Fruit fly (Drosophila melanogaster): ENCODE measurements around the gene CG43246.

The CG43246 gene

DNA sequence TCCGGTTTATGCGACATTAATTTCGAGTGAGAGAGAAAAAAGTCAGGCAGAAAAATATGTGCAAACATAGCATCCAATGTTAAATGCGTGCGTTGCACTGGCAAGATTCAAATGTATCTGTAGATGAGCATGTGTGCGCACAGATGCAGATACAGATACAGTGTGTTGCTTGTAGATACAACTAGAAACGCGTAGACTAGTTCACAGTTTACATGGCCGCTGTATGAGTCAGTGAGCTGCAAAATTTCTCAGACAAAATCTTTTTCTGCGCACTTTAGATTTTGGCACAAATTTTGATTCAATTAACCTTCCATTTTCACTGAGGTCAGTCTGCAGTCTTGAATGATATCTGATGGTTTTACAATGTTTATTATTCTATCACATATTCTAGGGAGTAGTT is 19.7 kb downstream of the CG43246 start (continued):
- TF ChIP-seq sens (GFP tag) (peak; percentile 77), cg (GFP tag; optimal IDR thresholded peaks at IDR 0.05) (peak; percentile 60), CG1233 (GFP tag; optimal IDR thresholded peaks at IDR 0.05) (peak; percentile 5), H15 (GFP tag; IDR thresholded peaks at IDR 0.05) (no peak), dati (GFP tag; IDR thresholded peaks at IDR 0.05) (no peak)

DNA sequence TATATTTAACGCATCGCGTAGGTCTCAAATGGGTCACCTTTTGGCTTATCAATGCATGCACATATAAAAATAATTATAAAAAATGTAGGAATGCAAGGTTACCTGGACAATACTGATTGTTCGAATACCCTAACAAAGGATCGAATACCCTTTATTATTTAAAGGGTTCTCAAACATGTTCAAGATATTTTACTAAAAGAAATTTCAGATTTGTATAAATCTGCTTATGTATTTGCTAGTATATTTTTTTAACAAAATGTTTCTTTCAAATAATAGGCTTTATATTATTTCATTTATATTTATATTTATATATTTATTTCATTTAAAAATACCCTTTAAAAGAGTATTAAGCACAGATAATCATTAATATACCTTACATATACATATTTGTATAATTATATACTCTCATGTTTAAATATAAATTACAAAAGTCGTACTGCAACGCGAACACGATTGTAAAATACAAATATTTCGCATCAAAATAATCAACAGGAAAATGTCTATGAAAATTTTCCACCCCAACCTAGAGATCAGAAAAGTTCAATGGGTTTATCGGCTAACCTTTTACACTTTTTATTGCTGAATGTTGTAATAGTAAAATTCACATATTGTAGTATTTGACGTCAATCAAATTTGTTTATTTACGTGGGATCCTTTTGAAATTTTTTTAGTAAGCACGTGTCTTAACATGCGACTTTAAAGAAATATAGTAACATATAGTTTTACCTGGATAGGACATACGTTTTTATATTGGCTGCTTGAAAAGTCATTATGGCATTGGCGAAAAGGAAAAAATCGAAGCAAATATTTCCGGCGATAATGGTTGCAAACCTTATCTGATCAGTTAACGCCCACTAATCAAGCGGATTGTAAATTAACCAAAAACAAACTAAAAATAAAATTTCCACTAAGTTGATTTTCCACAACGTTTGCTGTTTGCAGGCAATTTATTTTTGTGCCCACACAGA is 20.6 kb downstream of the CG43246 start:
- TF ChIP-seq Meics (GFP tag; optimal IDR thresholded peaks at IDR 0.05): no peak
- TF ChIP-seq amos (GFP tag; IDR thresholded peaks at IDR 0.05; ENCODE audit: partially characterized antibody): no peak
- TF ChIP-seq fd3F (GFP tag; optimal IDR thresholded peaks at IDR 0.05): no peak
- TF ChIP-seq CG6254 (GFP tag; optimal IDR thresholded peaks at IDR 0.05): no peak
- peak; percentile 59 for TF ChIP-seq D19A (tag; optimal IDR thresholded peaks at IDR 0.05)
- TF ChIP-seq CG15011 (GFP tag; optimal IDR thresholded peaks at IDR 0.05): no peak
- TF ChIP-seq Antp (GFP tag; optimal IDR thresholded peaks at IDR 0.05): no peak
- no peak for TF ChIP-seq CG9797 (GFP tag; optimal IDR thresholded peaks at IDR 0.05)

DNA sequence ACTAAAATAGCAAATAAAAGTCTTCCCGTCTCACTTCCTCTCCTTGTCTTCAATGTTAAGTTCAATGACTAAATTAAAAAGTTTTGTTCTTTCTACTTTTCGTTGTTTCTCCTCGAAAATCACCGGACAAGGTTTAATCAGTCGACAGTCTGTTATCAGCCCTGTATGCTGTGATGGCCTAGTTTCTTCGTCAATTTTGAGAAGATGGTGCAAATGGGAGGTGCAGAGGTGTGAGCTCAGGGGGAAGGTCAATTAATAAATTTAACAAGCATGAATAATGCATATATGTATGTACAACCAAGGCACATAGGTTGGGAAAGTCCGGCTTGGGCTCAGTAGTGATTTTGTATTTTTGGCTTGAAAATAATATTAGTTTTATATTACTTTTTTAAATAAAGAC is 21.6 kb downstream of the CG43246 start:
- TF ChIP-seq Dp (GFP tag; optimal IDR thresholded peaks at IDR 0.05) (no peak), ci (GFP tag; IDR thresholded peaks at IDR 0.05) (0 out of 3 replicates have a peak, but pooled peaks have one; percentile 9), CG8359 (GFP tag; optimal IDR thresholded peaks at IDR 0.05; ENCODE audit: borderline replicate concordance) (no peak), Deaf1 (tag; optimal IDR thresholded peaks at IDR 0.05) (no peak), stc (GFP tag; IDR thresholded peaks at IDR 0.05) (no peak), CG10431 (GFP tag; optimal IDR thresholded peaks at IDR 0.05) (no peak), CG12155 (GFP tag; optimal IDR thresholded peaks at IDR 0.05) (no peak), bsh (GFP tag; optimal IDR thresholded peaks at IDR 0.05) (no peak), seq (GFP tag; IDR thresholded peaks at IDR 0.05) (no peak), CG11560 (tag; IDR thresholded peaks at IDR 0.05) (no peak), sens-2 (GFP tag; IDR thresholded peaks at IDR 0.05) (no peak; the same call in 1 of the 2 replicates), CG34224 (GFP tag; IDR thresholded peaks at IDR 0.05; ENCODE audit: partially characterized antibody) (no peak), CG3065 (GFP tag; optimal IDR thresholded peaks at IDR 0.05) (no peak), D19B (GFP tag; optimal IDR thresholded peaks at IDR 0.05) (no peak), CG7987 (GFP tag; optimal IDR thresholded peaks at IDR 0.05) (peak; percentile 25), disco-r (GFP tag; optimal IDR thresholded peaks at IDR 0.05) (no peak), HLH4C (GFP tag; IDR thresholded peaks at IDR 0.05; ENCODE audit: partially characterized antibody) (no peak), sug (tag; optimal IDR thresholded peaks at IDR 0.05) (peak; percentile 2), nerfin-2 (GFP tag; IDR thresholded peaks at IDR 0.05; ENCODE audit: partially characterized antibody) (no peak), Opbp (GFP tag; IDR thresholded peaks at IDR 0.05; ENCODE audit: partially characterized antibody) (no peak), eve (GFP tag; optimal IDR thresholded peaks at IDR 0.05) (peak in 1 of 2 experiments; percentile 38), CG14050 (GFP tag; IDR thresholded peaks at IDR 0.05) (no peak), sens (GFP tag) (peak; percentile 10), ftz-f1 (GFP tag; optimal IDR thresholded peaks at IDR 0.05) (peak; percentile 55), Med (GFP tag) (peak; percentile 29)
